Worm (Caenorhabditis elegans) whole organism, L2 larva: ENCODE data around the gene spe-51.
A peak's percentile ranks its signal among the peaks of the same experiment; 100 is the strongest.

Source experiments
- C34F6.9 ChIP-seq: fragments of 150-350 bp; optimal IDR thresholded peaks from 2 replicates; lab custom pipeline; 2014; ENCODE audit warnings: missing biosample characterization, missing genetic modification characterization
- F13H6.1 ChIP-seq: sonication (generic microtip); optimal IDR thresholded peaks from 2 replicates; lab custom pipeline; 2016; ENCODE audit warnings: missing genetic modification characterization, missing compliant biosample characterization
- R02D3.7 ChIP-seq: fragments of 150-350 bp; optimal IDR thresholded peaks from 2 replicates; lab custom pipeline; 2014; ENCODE audit warnings: missing biosample characterization, missing genetic modification characterization
- Y55F3AM.14 ChIP-seq: fragments of 200-800 bp; sonication (Bioruptor generic); optimal IDR thresholded peaks from 2 replicates; lab custom pipeline; 2018; ENCODE audit warnings: mild to moderate bottlenecking, missing genetic modification characterization, missing compliant biosample characterization
- ZK546.5 ChIP-seq: sonication (generic microtip); optimal IDR thresholded peaks from 2 replicates; lab custom pipeline; 2017; ENCODE audit warnings: missing biosample characterization, missing genetic modification characterization
- aly-2 ChIP-seq: fragments of 150-350 bp; optimal IDR thresholded peaks from 2 replicates; lab custom pipeline; 2014; ENCODE audit warnings: missing biosample characterization, missing genetic modification characterization
- blmp-1 ChIP-seq: sonication (generic microtip); optimal IDR thresholded peaks from 2 replicates; lab custom pipeline; 2017; ENCODE audit warnings: missing genetic modification characterization, mild to moderate bottlenecking, missing compliant biosample characterization, antibody characterized with exemption, moderate library complexity; ENCODE audit not compliant: insufficient read depth
- ceh-16 ChIP-seq: fragments of 150-350 bp; optimal IDR thresholded peaks from 2 replicates; lab custom pipeline; 2014; ENCODE audit warnings: missing biosample characterization, missing genetic modification characterization
- ceh-82 ChIP-seq: fragments of 150-350 bp; optimal IDR thresholded peaks from 2 replicates; lab custom pipeline; 2014; ENCODE audit warnings: missing biosample characterization, missing genetic modification characterization
- crh-2 ChIP-seq: sonication (generic microtip); optimal IDR thresholded peaks from 2 replicates; lab custom pipeline; 2017; ENCODE audit warnings: missing biosample characterization, missing genetic modification characterization
- egl-27 ChIP-seq: sonication (generic microtip); optimal IDR thresholded peaks from 3 replicates; lab custom pipeline; 2017; ENCODE audit warnings: missing biosample characterization, missing genetic modification reagents, missing genetic modification characterization
- elt-3 ChIP-seq: sonication (generic microtip); optimal IDR thresholded peaks from 2 replicates; lab custom pipeline; 2017; ENCODE audit warnings: missing biosample characterization, missing genetic modification characterization
- lin-11 ChIP-seq: fragments of 150-350 bp; sonication (generic microtip); optimal IDR thresholded peaks from 2 replicates; lab custom pipeline; 2014; ENCODE audit warnings: missing biosample characterization, missing genetic modification characterization, inconsistent platforms, mixed read lengths
- lsy-2 ChIP-seq, 2 experiments: fragments of 150-350 bp in 1 of 2; sonication (generic microtip) in 1 of 2; optimal IDR thresholded peaks; 2 replicates each; lab custom pipeline; 2014 to 2017; ENCODE audit warnings: missing biosample characterization in 2 of 2, missing genetic modification characterization in 2 of 2
- mab-5 ChIP-seq: fragments of 150-350 bp; optimal IDR thresholded peaks from 2 replicates; lab custom pipeline; 2014; ENCODE audit warnings: missing biosample characterization, missing genetic modification characterization
- mbf-1 ChIP-seq: sonication (generic microtip); optimal IDR thresholded peaks from 2 replicates; lab custom pipeline; 2017; ENCODE audit warnings: missing biosample characterization, missing genetic modification characterization
- mdl-1 ChIP-seq, 2 experiments: fragments of 150-350 bp in 1 of 2; sonication (generic microtip) in 1 of 2; optimal IDR thresholded peaks; 2 replicates each; lab custom pipeline; 2017; ENCODE audit warnings: missing biosample characterization in 2 of 2, missing genetic modification characterization in 2 of 2
- nhr-10 ChIP-seq: sonication (generic microtip); optimal IDR thresholded peaks from 2 replicates; lab custom pipeline; 2017; ENCODE audit warnings: missing biosample characterization, missing genetic modification characterization
- nhr-11 ChIP-seq: fragments of 150-350 bp; optimal IDR thresholded peaks from 2 replicates; lab custom pipeline; 2014; ENCODE audit warnings: missing biosample characterization, missing genetic modification characterization
- nhr-129 ChIP-seq: fragments of 150-350 bp; optimal IDR thresholded peaks from 2 replicates; lab custom pipeline; 2014; ENCODE audit warnings: missing biosample characterization, missing genetic modification characterization
- nhr-21 ChIP-seq: fragments of 150-350 bp; optimal IDR thresholded peaks from 2 replicates; lab custom pipeline; 2014; ENCODE audit warnings: missing biosample characterization, missing genetic modification characterization
- nhr-23 ChIP-seq: fragments of 150-350 bp; optimal IDR thresholded peaks from 2 replicates; lab custom pipeline; 2014; ENCODE audit warnings: missing biosample characterization, missing genetic modification reagents, missing genetic modification characterization
- nhr-237 ChIP-seq: fragments of 150-350 bp; optimal IDR thresholded peaks from 2 replicates; lab custom pipeline; 2014; ENCODE audit warnings: missing biosample characterization, missing genetic modification characterization
- nhr-6 ChIP-seq: fragments of 150-350 bp; optimal IDR thresholded peaks from 2 replicates; lab custom pipeline; 2014; ENCODE audit warnings: missing biosample characterization, missing genetic modification characterization
- nhr-77 ChIP-seq: fragments of 150-350 bp; optimal IDR thresholded peaks from 2 replicates; lab custom pipeline; 2014; ENCODE audit warnings: missing biosample characterization, missing genetic modification characterization
- sem-4 ChIP-seq: fragments of 150-350 bp; optimal IDR thresholded peaks from 2 replicates; lab custom pipeline; 2014; ENCODE audit warnings: missing biosample characterization, missing genetic modification reagents, missing genetic modification characterization
- skn-1 ChIP-seq: sonication (generic microtip); optimal IDR thresholded peaks from 2 replicates; lab custom pipeline; 2017; ENCODE audit warnings: missing biosample characterization, missing genetic modification characterization
- sma-9 ChIP-seq, 2 experiments: fragments of 150-350 bp in 1 of 2; sonication (generic microtip) in 1 of 2; optimal IDR thresholded peaks; 2 replicates each; lab custom pipeline; 2014 to 2016; ENCODE audit warnings: missing genetic modification characterization in 2 of 2, mild to moderate bottlenecking in 1 of 2, missing biosample characterization in 1 of 2, missing compliant biosample characterization in 1 of 2, missing genetic modification reagents in 1 of 2, moderate library complexity in 1 of 2
- snpc-4 ChIP-seq: fragments of 150-350 bp; optimal IDR thresholded peaks from 2 replicates; lab custom pipeline; 2014; ENCODE audit warnings: missing biosample characterization, missing genetic modification characterization
- unc-39 ChIP-seq: fragments of 150-350 bp; optimal IDR thresholded peaks from 2 replicates; lab custom pipeline; 2014; ENCODE audit warnings: missing biosample characterization, missing genetic modification characterization
- unc-55 ChIP-seq: fragments of 150-350 bp; sonication (generic microtip); optimal IDR thresholded peaks from 3 replicates; lab custom pipeline; 2014; ENCODE audit warnings: missing biosample characterization, missing genetic modification reagents, missing genetic modification characterization
- unc-62 ChIP-seq: fragments of 150-350 bp; optimal IDR thresholded peaks from 2 replicates; lab custom pipeline; 2014; ENCODE audit warnings: missing biosample characterization, missing genetic modification reagents, missing genetic modification characterization
- zag-1 ChIP-seq: fragments of 150-350 bp; optimal IDR thresholded peaks from 2 replicates; lab custom pipeline; 2014; ENCODE audit warnings: missing biosample characterization, missing genetic modification characterization
- ztf-1 ChIP-seq: fragments of 200-800 bp; sonication (Bioruptor generic); conservative IDR thresholded peaks from 2 replicates; pipeline ENCODE4 v1.3.6; 2022; ENCODE audit warnings: missing genetic modification characterization, missing compliant biosample characterization
- ztf-11 ChIP-seq: sonication (generic microtip); optimal IDR thresholded peaks from 2 replicates; lab custom pipeline; 2017; ENCODE audit warnings: missing biosample characterization, missing genetic modification characterization
- ztf-4 ChIP-seq: fragments of 150-350 bp; optimal IDR thresholded peaks from 2 replicates; lab custom pipeline; 2014; ENCODE audit warnings: missing biosample characterization, missing genetic modification characterization

spe-51 gene

DNA sequence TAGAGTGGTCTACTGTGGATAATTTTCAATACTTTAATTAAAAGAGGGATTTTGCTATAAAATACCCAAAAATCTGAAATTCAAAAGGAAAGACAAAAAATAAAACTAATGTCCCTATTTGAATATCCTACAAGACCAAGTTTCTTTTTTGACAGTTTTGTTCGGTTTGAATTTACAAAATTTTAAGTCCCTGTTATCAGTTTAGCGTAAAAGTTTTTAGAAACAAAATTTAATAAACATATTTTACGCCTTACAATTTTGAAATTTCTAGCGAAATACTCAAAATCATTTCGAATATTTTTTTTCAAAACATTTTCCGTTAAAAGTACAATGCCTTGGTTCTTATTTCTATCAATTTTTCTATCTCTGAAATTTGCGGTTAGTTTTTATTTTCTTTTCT lies at the start of gene spe-51:
Gene spe-51 (plus strand): TSS at position 301 of the 400 bp plus-strand sequence.
- no peak for TF ChIP-seq mab-5 (tag; lab: Kevin White, UChicago)
- TF ChIP-seq egl-27 (tag; lab: Kevin White, UChicago), result no peak
- no peak for TF ChIP-seq unc-39
- TF ChIP-seq ztf-11 (tag; lab: Kevin White, UChicago), result no peak
- TF ChIP-seq lsy-2 (tag; optimal IDR thresholded peaks at IDR 0.05; lab: Kevin White, UChicago), result no peak
- no peak for TF ChIP-seq crh-2 (tag; lab: Kevin White, UChicago)
- TF ChIP-seq C34F6.9, result no peak
- no peak for TF ChIP-seq skn-1 (tag; lab: Kevin White, UChicago)
- no peak for TF ChIP-seq snpc-4 (tag; lab: Kevin White, UChicago)
- TF ChIP-seq nhr-21 (tag; lab: Kevin White, UChicago), result no peak
- TF ChIP-seq elt-3 (tag; lab: Kevin White, UChicago), result no peak
- no peak for TF ChIP-seq unc-55 (GFP tag; lab: Kevin White, UChicago)
- no peak for TF ChIP-seq nhr-10 (tag; lab: Kevin White, UChicago)
- TF ChIP-seq ceh-82 (tag; lab: Kevin White, UChicago), result no peak
- TF ChIP-seq mbf-1 (tag; lab: Kevin White, UChicago), result no peak
- TF ChIP-seq zag-1 (tag; lab: Kevin White, UChicago), result no peak
- TF ChIP-seq lin-11 (tag; lab: Kevin White, UChicago), result no peak
- TF ChIP-seq R02D3.7 (tag; lab: Kevin White, UChicago), result no peak
- no peak for TF ChIP-seq sem-4 (tag; lab: Kevin White, UChicago)

DNA sequence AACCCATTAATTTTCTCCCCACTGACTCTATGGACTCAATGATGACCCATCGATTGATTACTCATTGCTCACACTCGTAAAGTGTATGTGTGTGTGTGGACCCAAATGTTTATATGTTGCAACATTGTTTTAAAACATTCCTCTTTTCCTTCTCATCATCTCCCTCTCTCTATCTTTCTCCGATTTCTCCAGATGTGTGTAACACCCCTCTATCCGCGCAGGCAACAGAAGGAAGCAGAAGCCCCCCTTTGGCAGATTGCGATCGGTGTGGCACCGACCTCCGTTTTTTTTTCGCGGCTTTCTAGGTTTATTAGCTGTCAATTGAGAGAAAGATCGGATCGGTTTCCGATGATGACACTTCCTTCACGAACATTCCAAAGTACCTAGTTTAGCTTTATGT lies 49.0 kb upstream of the spe-51 start:
- peak; percentile 20 for TF ChIP-seq sem-4 (tag; lab: Kevin White, UChicago)
- no peak for TF ChIP-seq nhr-11 (tag; lab: Kevin White, UChicago)
- no peak for TF ChIP-seq nhr-129 (tag; lab: Kevin White, UChicago)

DNA sequence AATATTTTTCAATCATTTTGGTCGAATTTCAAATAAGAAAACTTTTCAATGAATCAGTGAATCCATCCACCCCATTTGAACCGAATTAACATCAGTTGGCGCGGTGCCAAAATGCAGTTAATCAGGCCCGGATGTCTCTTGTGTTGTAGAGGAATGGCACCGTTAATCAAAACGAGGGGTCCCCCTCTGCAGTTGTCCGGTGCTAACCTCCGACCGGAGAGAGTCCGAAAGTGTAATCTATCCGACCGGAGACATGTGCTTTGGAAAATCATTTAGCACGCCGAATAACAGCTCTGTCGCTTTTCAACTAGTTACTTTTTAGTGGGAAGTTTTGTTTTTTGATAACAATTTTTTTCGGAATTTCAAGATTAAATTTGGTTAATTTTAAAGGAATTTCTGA lies 47.3 kb upstream of the spe-51 start:
- TF ChIP-seq mdl-1 (tag; optimal IDR thresholded peaks at IDR 0.05; lab: Kevin White, UChicago) (no peak), ceh-16 (no peak), nhr-237 (tag; lab: Kevin White, UChicago) (no peak), nhr-77 (no peak), aly-2 (tag; lab: Kevin White, UChicago) (no peak), unc-39 (no peak), nhr-23 (tag; lab: Kevin White, UChicago) (no peak), nhr-6 (no peak)

DNA sequence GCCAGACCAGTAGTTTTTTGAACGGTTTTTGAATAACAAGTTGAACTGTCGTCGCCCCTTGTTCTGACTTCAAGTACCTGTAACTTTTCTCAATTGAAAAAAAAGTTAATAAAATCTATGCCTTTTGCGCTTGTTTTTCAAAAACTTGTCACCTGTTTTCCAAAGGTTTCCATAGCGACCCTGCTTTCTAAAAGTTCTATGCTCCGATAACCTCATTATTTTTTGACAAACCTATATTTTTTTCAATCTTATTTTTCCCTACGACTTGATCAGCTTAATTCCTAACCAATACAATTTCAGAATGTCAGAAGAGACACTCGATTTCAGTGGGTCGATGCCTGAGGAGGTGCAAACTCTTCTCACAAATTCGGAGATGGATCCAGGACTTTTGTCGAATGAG lies 45.2 kb upstream of the spe-51 start, which contains the start of gene F29B9.8:
Gene F29B9.8 (plus strand): TSS at position 301 of the 400 bp plus-strand sequence.
- TF ChIP-seq mdl-1 (tag; optimal IDR thresholded peaks at IDR 0.05; lab: Kevin White, UChicago) (no peak), nhr-237 (tag; lab: Kevin White, UChicago) (no peak)

DNA sequence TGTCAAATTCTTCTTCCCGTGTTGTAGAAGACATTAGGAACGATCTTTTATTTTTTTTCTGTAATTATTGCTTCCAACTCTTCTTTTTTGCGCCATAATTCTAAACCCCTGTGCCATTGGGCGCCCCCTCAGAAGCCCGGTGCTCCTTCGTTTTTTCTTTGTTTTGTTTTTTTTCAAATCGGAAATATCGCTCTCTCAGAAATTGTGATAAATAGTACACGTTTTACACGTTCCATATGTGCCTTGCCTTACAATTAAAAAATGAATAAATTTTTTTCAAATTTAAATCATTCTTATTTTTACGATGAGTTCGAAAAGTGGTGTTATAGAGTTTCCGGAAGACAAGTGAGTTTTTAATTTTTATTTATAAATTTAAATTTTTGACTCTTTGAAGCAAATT lies 43.1 kb upstream of the spe-51 start, which contains the start of gene F29B9.7:
Gene F29B9.7 (plus strand): TSS at position 301 of the 400 bp plus-strand sequence.
- TF ChIP-seq elt-3 (tag; lab: Kevin White, UChicago) (no peak), blmp-1 (no peak), ZK546.5 (tag; lab: Kevin White, UChicago) (no peak), unc-39 (no peak), Y55F3AM.14 (GFP tag; lab: Kevin White, UChicago) (no peak), unc-62 (GFP tag; lab: Kevin White, UChicago) (no peak), skn-1 (tag; lab: Kevin White, UChicago) (no peak), F13H6.1 (no peak), nhr-11 (tag; lab: Kevin White, UChicago) (no peak), sma-9 (GFP tag; optimal IDR thresholded peaks at IDR 0.05; lab: Kevin White, UChicago) (no peak), sma-9 (tag; optimal IDR thresholded peaks at IDR 0.05; lab: Kevin White, UChicago) (no peak), ztf-1 (GFP tag; lab: Robert Waterston, UW) (no peak), lin-11 (tag; lab: Kevin White, UChicago) (no peak), ztf-4 (no peak), nhr-21 (tag; lab: Kevin White, UChicago) (no peak)
